Fruit fly (Drosophila melanogaster): ENCODE results near the gene PSMG1.
A peak's percentile ranks its signal among the peaks of the same experiment; 100 is the strongest.

The PSMG1 gene

DNA sequence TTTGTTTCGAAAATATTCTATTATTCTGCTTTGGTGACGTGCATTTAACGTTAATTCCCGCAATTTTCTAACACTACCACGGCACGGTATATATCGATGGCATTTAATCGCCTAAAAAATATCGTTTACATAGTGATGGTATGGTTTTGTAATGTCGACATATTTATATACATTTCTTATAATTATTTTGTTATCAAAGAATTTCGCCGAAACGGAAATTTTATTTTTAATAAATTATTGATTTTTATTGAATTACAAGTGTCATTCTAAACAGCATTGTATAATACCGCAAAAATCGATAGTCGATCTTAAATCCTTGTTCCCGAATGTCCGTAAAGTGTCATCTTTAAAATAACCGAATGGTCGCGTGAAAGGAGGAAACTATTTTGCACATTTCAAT is 30.3 kb upstream of the PSMG1 start, which contains the start of the genes Sec20 and dgrn (continued):
- no peak for TF ChIP-seq CG2889 (GFP tag; IDR thresholded peaks at IDR 0.05)
- TF ChIP-seq Sox102F (GFP tag; optimal IDR thresholded peaks at IDR 0.05): peak; percentile 68
- peak; percentile 62 for TF ChIP-seq Dek (tag; optimal IDR thresholded peaks at IDR 0.05)
- no peak for TF ChIP-seq wek (GFP tag; optimal IDR thresholded peaks at IDR 0.05)
- no peak for TF ChIP-seq Eip74EF (GFP tag; optimal IDR thresholded peaks at IDR 0.05)
- no peak for TF ChIP-seq CG4707 (GFP tag; optimal IDR thresholded peaks at IDR 0.05)
- TF ChIP-seq CG42726 (GFP tag; IDR thresholded peaks at IDR 0.05; ENCODE audit: partially characterized antibody): peak; percentile 87
- peak; percentile 64 for TF ChIP-seq Myb (GFP tag; optimal IDR thresholded peaks at IDR 0.05)
- 0 out of 2 replicates have a peak, but pooled peaks have one; percentile 20 for TF ChIP-seq CG4730 (GFP tag; IDR thresholded peaks at IDR 0.05)
- no peak for TF ChIP-seq pan (optimal IDR thresholded peaks at IDR 0.05)
- TF ChIP-seq pan (GFP tag; optimal IDR thresholded peaks at IDR 0.05 in 1 of 2, IDR thresholded peaks at IDR 0.05 in 1 of 2): peak in 1 of 2 experiments; percentile 37
- TF ChIP-seq NK7.1 (GFP tag; optimal IDR thresholded peaks at IDR 0.05): no peak
- TF ChIP-seq Mes4 (GFP tag; optimal IDR thresholded peaks at IDR 0.05): peak; percentile 25
- no peak for TF ChIP-seq br (optimal IDR thresholded peaks at IDR 0.05)
- no peak for TF ChIP-seq jing (GFP tag; optimal IDR thresholded peaks at IDR 0.05)
- peak; percentile 66 for TF ChIP-seq zfh1 (GFP tag; IDR thresholded peaks at IDR 0.05)
- peak; percentile 84 for TF ChIP-seq CG7963 (GFP tag; IDR thresholded peaks at IDR 0.05; ENCODE audit: partially characterized antibody)
- TF ChIP-seq yki (optimal IDR thresholded peaks at IDR 0.05): no peak
- TF ChIP-seq nerfin-1 (tag; optimal IDR thresholded peaks at IDR 0.05): peak; percentile 60
- peak; percentile 60 for TF ChIP-seq CG32532 (GFP tag; IDR thresholded peaks at IDR 0.05)
- no peak for TF ChIP-seq cas (GFP tag; IDR thresholded peaks at IDR 0.05)
- no peak for TF ChIP-seq CG11696 (GFP tag; IDR thresholded peaks at IDR 0.05)
- TF ChIP-seq shn (GFP tag; optimal IDR thresholded peaks at IDR 0.05): no peak
- TF ChIP-seq ash1 (GFP tag; optimal IDR thresholded peaks at IDR 0.05): no peak
- peak; percentile 9 for TF ChIP-seq CG6765 (GFP tag; optimal IDR thresholded peaks at IDR 0.05)
- TF ChIP-seq Hmr (GFP tag; optimal IDR thresholded peaks at IDR 0.05): peak; percentile 70
- no peak for TF ChIP-seq ap (GFP tag; IDR thresholded peaks at IDR 0.05)
- TF ChIP-seq CG1233 (GFP tag; optimal IDR thresholded peaks at IDR 0.05): peak; percentile 13
- TF ChIP-seq ci (GFP tag; IDR thresholded peaks at IDR 0.05): peak; percentile 39; the same call in 1 of the 3 replicates
- no peak for TF ChIP-seq her (GFP tag; optimal IDR thresholded peaks at IDR 0.05)
- TF ChIP-seq Blimp-1 (GFP tag; optimal IDR thresholded peaks at IDR 0.05): peak; percentile 61
- TF ChIP-seq odd (GFP tag; optimal IDR thresholded peaks at IDR 0.05): no peak
- no peak for TF ChIP-seq CG11398 (GFP tag; optimal IDR thresholded peaks at IDR 0.05)
- TF ChIP-seq CG13123 (GFP tag; optimal IDR thresholded peaks at IDR 0.05): peak; percentile 48
- TF ChIP-seq NC2β (GFP tag; optimal IDR thresholded peaks at IDR 0.05): no peak
- TF ChIP-seq CG12659 (GFP tag; optimal IDR thresholded peaks at IDR 0.05): peak; percentile 82
- peak; percentile 38 for TF ChIP-seq CG17568 (GFP tag; optimal IDR thresholded peaks at IDR 0.05)
- no peak for TF ChIP-seq ATbp (GFP tag; optimal IDR thresholded peaks at IDR 0.05)
- TF ChIP-seq sd (tag; optimal IDR thresholded peaks at IDR 0.05): peak; percentile 75
- no peak for TF ChIP-seq peb (GFP tag; IDR thresholded peaks at IDR 0.05)
- no peak for TF ChIP-seq bigmax (GFP tag; optimal IDR thresholded peaks at IDR 0.05)
- peak; percentile 28 for TF ChIP-seq CG12299 (tag; optimal IDR thresholded peaks at IDR 0.05)
- TF ChIP-seq sim (GFP tag; IDR thresholded peaks at IDR 0.05): no peak
- TF ChIP-seq wdn (GFP tag; IDR thresholded peaks at IDR 0.05): no peak
- no peak; the same call in 1 of the 2 replicates for TF ChIP-seq ssp (GFP tag; IDR thresholded peaks at IDR 0.05)
- no peak; the same call in 1 of the 2 replicates for TF ChIP-seq toy (GFP tag; IDR thresholded peaks at IDR 0.05)
- peak; percentile 96 for TF ChIP-seq inv (GFP tag; IDR thresholded peaks at IDR 0.05; ENCODE audit: partially characterized antibody)
- TF ChIP-seq Sry-β (GFP tag; optimal IDR thresholded peaks at IDR 0.05): no peak
- TF ChIP-seq chif (GFP tag; optimal IDR thresholded peaks at IDR 0.05): no peak
- TF ChIP-seq CG18476 (GFP tag; optimal IDR thresholded peaks at IDR 0.05): peak; percentile 52
- TF ChIP-seq pb (GFP tag; optimal IDR thresholded peaks at IDR 0.05): no peak
- no peak for TF ChIP-seq C15 (GFP tag; IDR thresholded peaks at IDR 0.05)

Measured in whole organism, embryonic.